Worm (Caenorhabditis elegans) whole organism, L1 larva: ENCODE results near the gene Y45F10C.4.
A peak's percentile ranks its signal among the peaks of the same experiment; 100 is the strongest.

Source experiments
- C04F5.9 ChIP-seq: sonication (generic microtip); optimal IDR thresholded peaks from 2 replicates; lab custom pipeline; 2016; ENCODE audit warnings: missing genetic modification characterization, missing compliant biosample characterization
- C34B4.2 ChIP-seq: sonication (generic microtip); optimal IDR thresholded peaks from 2 replicates; lab custom pipeline; 2017; ENCODE audit warnings: mild to moderate bottlenecking, missing genetic modification characterization, missing compliant biosample characterization
- Y116A8C.19 ChIP-seq: sonication (generic microtip); optimal IDR thresholded peaks from 2 replicates; lab custom pipeline; 2016; ENCODE audit warnings: missing compliant biosample characterization, missing genetic modification characterization, borderline replicate concordance
- alr-1 ChIP-seq: fragments of 200-800 bp; sonication (Bioruptor generic); optimal IDR thresholded peaks from 2 replicates; lab custom pipeline; 2018; ENCODE audit warnings: borderline replicate concordance, mild to moderate bottlenecking, missing genetic modification characterization, missing compliant biosample characterization
- aly-2 ChIP-seq: fragments of 150-350 bp; optimal IDR thresholded peaks from 2 replicates; lab custom pipeline; 2014; ENCODE audit warnings: missing biosample characterization, missing genetic modification characterization
- ama-1 ChIP-seq: fragments of 150-350 bp; optimal IDR thresholded peaks from 2 replicates; lab custom pipeline; 2014
- blmp-1 ChIP-seq: fragments of 150-350 bp; optimal IDR thresholded peaks from 2 replicates; lab custom pipeline; 2014; ENCODE audit warnings: missing biosample characterization, missing genetic modification characterization
- ceh-63 ChIP-seq: fragments of 200-800 bp; sonication (Bioruptor generic); optimal IDR thresholded peaks from 2 replicates; lab custom pipeline; 2018; ENCODE audit warnings: mild to moderate bottlenecking, missing genetic modification characterization, missing compliant biosample characterization
- ceh-8 ChIP-seq: fragments of 200-800 bp; sonication (Bioruptor generic); optimal IDR thresholded peaks from 2 replicates; lab custom pipeline; 2018; ENCODE audit warnings: mild to moderate bottlenecking, missing genetic modification characterization, moderate library complexity, missing compliant biosample characterization
- ceh-82 ChIP-seq, 3 experiments: fragments of 150-350 bp in 1 of 3; sonication (generic microtip) in 2 of 3; optimal IDR thresholded peaks; 2 replicates each; lab custom pipeline; 2014 to 2017; ENCODE audit warnings: missing biosample characterization in 3 of 3, missing genetic modification characterization in 3 of 3
- ces-1 ChIP-seq: fragments of 150-350 bp; optimal IDR thresholded peaks from 2 replicates; lab custom pipeline; 2014; ENCODE audit warnings: missing biosample characterization, missing genetic modification reagents, missing genetic modification characterization
- dpl-1 ChIP-seq, 3 experiments: fragments of 150-350 bp in 2 of 3; sonication (generic microtip) in 1 of 3; optimal IDR thresholded peaks; 2 replicates each; lab custom pipeline; 2014 to 2017; ENCODE audit warnings: missing biosample characterization in 3 of 3, missing genetic modification characterization in 3 of 3, missing genetic modification reagents in 3 of 3
- efl-1 ChIP-seq, 4 experiments: fragments of 150-350 bp; optimal IDR thresholded peaks in 3 of 4; peaks in 1 of 4; 1 replicate in 1 of 4; 2 replicates in 3 of 4; lab custom pipeline; 2014; ENCODE audit warnings: missing biosample characterization in 2 of 4, missing genetic modification characterization in 2 of 4, missing genetic modification reagents in 2 of 4
- egl-13 ChIP-seq: sonication (generic microtip); optimal IDR thresholded peaks from 2 replicates; lab custom pipeline; 2016; ENCODE audit warnings: missing genotype, missing genetic modification reagents, missing genetic modification characterization, missing compliant biosample characterization
- egl-27 ChIP-seq, 2 experiments: fragments of 150-350 bp in 1 of 2; sonication (generic microtip); optimal IDR thresholded peaks; 3 replicates each; lab custom pipeline; 2017 to 2018; ENCODE audit warnings: missing biosample characterization in 2 of 2, missing genetic modification characterization in 2 of 2, missing genetic modification reagents in 2 of 2
- elt-2 ChIP-seq: sonication (generic microtip); optimal IDR thresholded peaks from 2 replicates; lab custom pipeline; 2016; ENCODE audit warnings: missing genetic modification characterization, mild to moderate bottlenecking, inconsistent platforms, missing compliant biosample characterization, missing genetic modification reagents
- ets-5 ChIP-seq: fragments of 200-800 bp; sonication (Bioruptor generic); IDR thresholded peaks from 2 replicates; pipeline ENCODE4 v1.3.6; 2022; ENCODE audit warnings: missing genetic modification characterization, missing compliant biosample characterization
- grh-1 ChIP-seq: fragments of 200-800 bp; sonication (Bioruptor generic); IDR thresholded peaks from 2 replicates; pipeline ENCODE4 v1.3.6; 2022; ENCODE audit warnings: missing genetic modification reagents, missing genetic modification characterization, missing compliant biosample characterization
- hlh-17 ChIP-seq: fragments of 200-800 bp; sonication (Bioruptor generic); optimal IDR thresholded peaks from 2 replicates; lab custom pipeline; 2018; ENCODE audit warnings: missing genetic modification characterization, mild to moderate bottlenecking, missing compliant biosample characterization, moderate library complexity, borderline replicate concordance
- hpl-2 ChIP-seq: fragments of 150-350 bp; optimal IDR thresholded peaks from 2 replicates; lab custom pipeline; 2014; ENCODE audit warnings: missing biosample characterization, missing genetic modification reagents, missing genetic modification characterization
- lin-13 ChIP-seq: fragments of 150-350 bp; optimal IDR thresholded peaks from 2 replicates; lab custom pipeline; 2014; ENCODE audit warnings: missing biosample characterization, missing genetic modification reagents, missing genetic modification characterization
- lin-14 ChIP-seq: fragments of 200-800 bp; sonication (Bioruptor generic); optimal IDR thresholded peaks from 2 replicates; lab custom pipeline; 2018; ENCODE audit warnings: mild to moderate bottlenecking, missing genetic modification characterization, moderate library complexity, missing compliant biosample characterization
- lin-39 ChIP-seq: fragments of 150-350 bp; optimal IDR thresholded peaks from 2 replicates; lab custom pipeline; 2014; ENCODE audit warnings: missing biosample characterization, missing genetic modification reagents, missing genetic modification characterization
- lir-3 ChIP-seq: sonication (generic microtip); optimal IDR thresholded peaks from 2 replicates; lab custom pipeline; 2016; ENCODE audit warnings: mild to moderate bottlenecking, missing genetic modification characterization, moderate library complexity, missing compliant biosample characterization; ENCODE audit not compliant: poor library complexity
- lsy-2 ChIP-seq, 2 experiments: fragments of 150-350 bp; optimal IDR thresholded peaks; 2 replicates each; lab custom pipeline; 2014; ENCODE audit warnings: missing biosample characterization in 2 of 2, missing genetic modification characterization in 2 of 2
- mab-9 ChIP-seq: fragments of 200-800 bp; sonication (Bioruptor generic); IDR thresholded peaks from 2 replicates; pipeline ENCODE4 v1.3.6; 2022; ENCODE audit warnings: missing genetic modification reagents, missing genetic modification characterization, missing compliant biosample characterization
- mdl-1 ChIP-seq, 2 experiments: fragments of 150-350 bp; optimal IDR thresholded peaks; 2 replicates each; lab custom pipeline; 2014 to 2017; ENCODE audit warnings: missing biosample characterization in 2 of 2, missing genetic modification characterization in 2 of 2, inconsistent platforms in 1 of 2
- mef-2 ChIP-seq: fragments of 150-350 bp; optimal IDR thresholded peaks from 2 replicates; lab custom pipeline; 2014; ENCODE audit warnings: missing biosample characterization, missing genetic modification characterization
- nhr-11 ChIP-seq: fragments of 150-350 bp; optimal IDR thresholded peaks from 2 replicates; lab custom pipeline; 2014; ENCODE audit warnings: missing biosample characterization, missing genetic modification characterization
- nhr-12 ChIP-seq: sonication (generic microtip); optimal IDR thresholded peaks from 2 replicates; lab custom pipeline; 2017; ENCODE audit warnings: missing biosample characterization, missing genetic modification characterization
- nhr-20 ChIP-seq: sonication (generic microtip); optimal IDR thresholded peaks from 2 replicates; lab custom pipeline; 2016; ENCODE audit warnings: mild to moderate bottlenecking, missing genetic modification characterization, missing compliant biosample characterization
- nhr-71 ChIP-seq: sonication (generic microtip); optimal IDR thresholded peaks from 2 replicates; lab custom pipeline; 2016; ENCODE audit warnings: mild to moderate bottlenecking, missing genetic modification characterization, moderate library complexity, missing compliant biosample characterization
- nhr-76 ChIP-seq: sonication (generic microtip); optimal IDR thresholded peaks from 2 replicates; lab custom pipeline; 2017; ENCODE audit warnings: missing biosample characterization, missing genetic modification characterization
- nhr-77 ChIP-seq: fragments of 150-350 bp; optimal IDR thresholded peaks from 2 replicates; lab custom pipeline; 2014; ENCODE audit warnings: missing biosample characterization, missing genetic modification characterization
- nhr-84 ChIP-seq: sonication (generic microtip); optimal IDR thresholded peaks from 2 replicates; lab custom pipeline; 2017; ENCODE audit warnings: missing biosample characterization, missing genetic modification characterization
- nhr-85 ChIP-seq: sonication (generic microtip); peaks from one replicate; lab custom pipeline; 2016; ENCODE audit warnings: missing genetic modification characterization, inconsistent platforms, missing compliant biosample characterization
- nhr-90 ChIP-seq: sonication (generic microtip); optimal IDR thresholded peaks from 2 replicates; lab custom pipeline; 2016; ENCODE audit warnings: mild to moderate bottlenecking, missing genetic modification characterization, missing compliant biosample characterization; ENCODE audit not compliant: poor library complexity
- rnt-1 ChIP-seq: sonication (generic microtip); optimal IDR thresholded peaks from 2 replicates; lab custom pipeline; 2016; ENCODE audit warnings: mild to moderate bottlenecking, missing genetic modification characterization, moderate library complexity, missing compliant biosample characterization
- skn-1 ChIP-seq: fragments of 150-350 bp; optimal IDR thresholded peaks from 2 replicates; lab custom pipeline; 2014; ENCODE audit warnings: missing biosample characterization, missing genetic modification characterization
- snu-23 ChIP-seq: sonication (generic microtip); optimal IDR thresholded peaks from 2 replicates; lab custom pipeline; 2016; ENCODE audit warnings: missing genetic modification characterization, missing compliant biosample characterization
- sox-4 ChIP-seq: sonication (generic microtip); optimal IDR thresholded peaks from 2 replicates; lab custom pipeline; 2016; ENCODE audit warnings: missing genetic modification characterization, missing compliant biosample characterization
- sptf-1 ChIP-seq: fragments of 150-350 bp; optimal IDR thresholded peaks from 2 replicates; lab custom pipeline; 2014; ENCODE audit warnings: missing biosample characterization, missing genetic modification characterization
- sup-37 ChIP-seq: fragments of 200-800 bp; sonication (Bioruptor generic); optimal IDR thresholded peaks from 2 replicates; lab custom pipeline; 2018; ENCODE audit warnings: mild to moderate bottlenecking, missing genetic modification characterization, missing compliant biosample characterization
- tbx-2 ChIP-seq: sonication (generic microtip); optimal IDR thresholded peaks from 2 replicates; lab custom pipeline; 2016; ENCODE audit warnings: missing genetic modification characterization, missing compliant biosample characterization
- tlp-1 ChIP-seq: fragments of 150-350 bp; optimal IDR thresholded peaks from 2 replicates; lab custom pipeline; 2014; ENCODE audit warnings: missing biosample characterization, missing genetic modification characterization
- unc-130 ChIP-seq: fragments of 150-350 bp; optimal IDR thresholded peaks from 2 replicates; lab custom pipeline; 2017; ENCODE audit warnings: missing biosample characterization, missing genetic modification characterization, inconsistent platforms
- unc-62 ChIP-seq: fragments of 150-350 bp; optimal IDR thresholded peaks from 2 replicates; lab custom pipeline; 2014; ENCODE audit warnings: missing biosample characterization, missing genetic modification reagents, missing genetic modification characterization
- unc-98 ChIP-seq: fragments of 200-800 bp; sonication (Bioruptor generic); IDR thresholded peaks from 2 replicates; pipeline ENCODE4 v1.3.6; 2022; ENCODE audit warnings: missing genetic modification characterization, missing compliant biosample characterization
- xbp-1 ChIP-seq: sonication (generic microtip); optimal IDR thresholded peaks from 2 replicates; lab custom pipeline; 2016; ENCODE audit warnings: missing genetic modification characterization, missing compliant biosample characterization
- zag-1 ChIP-seq: fragments of 150-350 bp; optimal IDR thresholded peaks from 2 replicates; lab custom pipeline; 2014; ENCODE audit warnings: missing biosample characterization, missing genetic modification characterization
- ztf-11 ChIP-seq, 2 experiments: sonication (generic microtip); optimal IDR thresholded peaks; 2 replicates each; lab custom pipeline; 2016 to 2017; ENCODE audit warnings: missing genetic modification characterization in 2 of 2, missing biosample characterization in 1 of 2, missing compliant biosample characterization in 1 of 2

The Y45F10C.4 gene

ce11 chrIV:13684827-13685226 lies 20.8 kb upstream of the Y45F10C.4 start:
- TF ChIP-seq hpl-2 (GFP tag; lab: Kevin White, UChicago) (no peak), unc-130 (tag; lab: Kevin White, UChicago) (no peak), unc-62 (no peak), mdl-1 (tag; optimal IDR thresholded peaks at IDR 0.05; lab: Kevin White, UChicago) (no peak)

- TF ChIP-seq ceh-63: no peak
- TF ChIP-seq nhr-77: no peak
- TF ChIP-seq nhr-90 (tag; lab: Kevin White, UChicago): peak; percentile 60
- TF ChIP-seq nhr-84 (tag; lab: Kevin White, UChicago): no peak
- TF ChIP-seq nhr-11 (tag; lab: Kevin White, UChicago): no peak
- TF ChIP-seq lsy-2 (tag; optimal IDR thresholded peaks at IDR 0.05; lab: Kevin White, UChicago): peak; percentile 36 to 70
- TF ChIP-seq tbx-2 (tag; lab: Kevin White, UChicago): peak; percentile 73
- TF ChIP-seq egl-13: no peak
- TF ChIP-seq sptf-1: no peak
- 0 out of 2 replicates have a peak, but pooled peaks have one; percentile 34 for TF ChIP-seq grh-1 (GFP tag; lab: Robert Waterston, UW)
- no peak for TF ChIP-seq mef-2 (tag; lab: Kevin White, UChicago)
- TF ChIP-seq alr-1 (tag; lab: Kevin White, UChicago): no peak
- no peak for TF ChIP-seq ceh-82 (tag; optimal IDR thresholded peaks at IDR 0.05; lab: Kevin White, UChicago)
- TF ChIP-seq dpl-1 (GFP tag; optimal IDR thresholded peaks at IDR 0.05; lab: Kevin White, UChicago): no peak
- TF ChIP-seq nhr-85 (tag; lab: Kevin White, UChicago): peak; percentile 95
- TF ChIP-seq ets-5 (GFP tag; lab: Robert Waterston, UW): no peak
- TF ChIP-seq skn-1: no peak
- TF ChIP-seq lin-13 (GFP tag; lab: Kevin White, UChicago): no peak
- TF ChIP-seq C34B4.2 (tag; lab: Kevin White, UChicago): no peak
- TF ChIP-seq snu-23 (GFP tag; lab: Kevin White, UChicago): no peak
- TF ChIP-seq sox-4 (tag; lab: Kevin White, UChicago): no peak
- TF ChIP-seq lin-14: no peak
- TF ChIP-seq lir-3 (tag; lab: Kevin White, UChicago): no peak
- TF ChIP-seq efl-1 (optimal IDR thresholded peaks at IDR 0.05; lab: Kevin White, UChicago): no peak
- no peak for TF ChIP-seq efl-1 (GFP tag; optimal IDR thresholded peaks at IDR 0.05 in 1 of 2; lab: Kevin White, UChicago)
- no peak for TF ChIP-seq hlh-17 (GFP tag; lab: Kevin White, UChicago)
- TF ChIP-seq unc-98 (GFP tag; lab: Robert Waterston, UW): no peak
- no peak for TF ChIP-seq Y116A8C.19 (tag; lab: Kevin White, UChicago)
- no peak for TF ChIP-seq ama-1 (lab: Kevin White, UChicago)
- TF ChIP-seq nhr-71 (tag; lab: Kevin White, UChicago): peak; percentile 67
- no peak for TF ChIP-seq nhr-76 (tag; lab: Kevin White, UChicago)
- TF ChIP-seq elt-2 (tag; lab: Kevin White, UChicago): no peak
- no peak for TF ChIP-seq unc-62
- TF ChIP-seq zag-1 (tag; lab: Kevin White, UChicago): no peak
- TF ChIP-seq blmp-1 (tag; lab: Kevin White, UChicago): peak; percentile 85
- TF ChIP-seq ces-1 (GFP tag; lab: Kevin White, UChicago): no peak
- TF ChIP-seq nhr-20 (tag; lab: Kevin White, UChicago): peak; percentile 53
- no peak for TF ChIP-seq xbp-1 (tag; lab: Kevin White, UChicago)
- TF ChIP-seq lin-39 (tag; lab: Kevin White, UChicago): no peak
- TF ChIP-seq mab-9: no peak
- no peak for TF ChIP-seq sup-37
- no peak for TF ChIP-seq ceh-8 (GFP tag; lab: Kevin White, UChicago)
- no peak for TF ChIP-seq aly-2
- no peak for TF ChIP-seq ztf-11 (tag; optimal IDR thresholded peaks at IDR 0.05; lab: Kevin White, UChicago)
- TF ChIP-seq C04F5.9: no peak
- TF ChIP-seq tlp-1 (tag; lab: Kevin White, UChicago): no peak
- TF ChIP-seq nhr-12 (tag; lab: Kevin White, UChicago): no peak
- no peak for TF ChIP-seq mdl-1 (tag; optimal IDR thresholded peaks at IDR 0.05; lab: Kevin White, UChicago)
- peak in 1 of 2 experiments; percentile 29 for TF ChIP-seq egl-27 (tag; optimal IDR thresholded peaks at IDR 0.05; lab: Kevin White, UChicago)
- TF ChIP-seq rnt-1 (tag; lab: Kevin White, UChicago): no peak
Observed at ce11 chrIV:13682733-13683132, 18.7 kb upstream of the Y45F10C.4 start.
